Worm (Caenorhabditis elegans) whole organism, L1 larva: Measurements from ENCODE around the gene Y60A3A.25.

Source experiments
- F16B12.6 ChIP-seq: fragments of 150-350 bp; optimal IDR thresholded peaks from 2 replicates; lab custom pipeline; 2014; ENCODE audit warnings: missing biosample characterization, missing genetic modification characterization
- alr-1 ChIP-seq: fragments of 200-800 bp; sonication (Bioruptor generic); optimal IDR thresholded peaks from 2 replicates; lab custom pipeline; 2018; ENCODE audit warnings: borderline replicate concordance, mild to moderate bottlenecking, missing genetic modification characterization, missing compliant biosample characterization
- aly-2 ChIP-seq: fragments of 150-350 bp; optimal IDR thresholded peaks from 2 replicates; lab custom pipeline; 2014; ENCODE audit warnings: missing biosample characterization, missing genetic modification characterization
- ama-1 ChIP-seq: fragments of 150-350 bp; optimal IDR thresholded peaks from 2 replicates; lab custom pipeline; 2014
- ceh-8 ChIP-seq: fragments of 200-800 bp; sonication (Bioruptor generic); optimal IDR thresholded peaks from 2 replicates; lab custom pipeline; 2018; ENCODE audit warnings: mild to moderate bottlenecking, missing genetic modification characterization, moderate library complexity, missing compliant biosample characterization
- ces-1 ChIP-seq: fragments of 150-350 bp; optimal IDR thresholded peaks from 2 replicates; lab custom pipeline; 2014; ENCODE audit warnings: missing biosample characterization, missing genetic modification reagents, missing genetic modification characterization
- dpl-1 ChIP-seq, 3 experiments: fragments of 150-350 bp in 2 of 3; sonication (generic microtip) in 1 of 3; optimal IDR thresholded peaks; 2 replicates each; lab custom pipeline; 2014 to 2017; ENCODE audit warnings: missing biosample characterization in 3 of 3, missing genetic modification characterization in 3 of 3, missing genetic modification reagents in 3 of 3
- egl-27 ChIP-seq, 2 experiments: fragments of 150-350 bp in 1 of 2; sonication (generic microtip); optimal IDR thresholded peaks; 3 replicates each; lab custom pipeline; 2017 to 2018; ENCODE audit warnings: missing biosample characterization in 2 of 2, missing genetic modification characterization in 2 of 2, missing genetic modification reagents in 2 of 2
- elt-2 ChIP-seq: sonication (generic microtip); optimal IDR thresholded peaks from 2 replicates; lab custom pipeline; 2016; ENCODE audit warnings: missing genetic modification characterization, mild to moderate bottlenecking, inconsistent platforms, missing compliant biosample characterization, missing genetic modification reagents
- ets-5 ChIP-seq: fragments of 200-800 bp; sonication (Bioruptor generic); IDR thresholded peaks from 2 replicates; pipeline ENCODE4 v1.3.6; 2022; ENCODE audit warnings: missing genetic modification characterization, missing compliant biosample characterization
- fkh-4 ChIP-seq: sonication (generic microtip); optimal IDR thresholded peaks from 2 replicates; lab custom pipeline; 2016; ENCODE audit warnings: missing compliant biosample characterization, missing genetic modification characterization, borderline replicate concordance
- fkh-8 ChIP-seq: sonication (generic microtip); optimal IDR thresholded peaks from 2 replicates; lab custom pipeline; 2016; ENCODE audit warnings: mild to moderate bottlenecking, missing genetic modification characterization, missing compliant biosample characterization
- irx-1 ChIP-seq: sonication (generic microtip); optimal IDR thresholded peaks from 2 replicates; lab custom pipeline; 2016; ENCODE audit warnings: missing genetic modification characterization, missing compliant biosample characterization
- isw-1 ChIP-seq: fragments of 200-800 bp; sonication (Bioruptor generic); IDR thresholded peaks from 2 replicates; pipeline ENCODE4 v1.3.6; 2022; ENCODE audit warnings: missing genetic modification characterization, missing compliant biosample characterization
- jun-1 ChIP-seq: fragments of 150-350 bp; optimal IDR thresholded peaks from 2 replicates; lab custom pipeline; 2014; ENCODE audit warnings: missing biosample characterization, missing genetic modification reagents, missing genetic modification characterization
- lin-35 ChIP-seq, 2 experiments: fragments of 150-350 bp; optimal IDR thresholded peaks; 2 replicates each; lab custom pipeline; 2014; ENCODE audit warnings: missing biosample characterization in 2 of 2, missing genetic modification characterization in 2 of 2, missing genetic modification reagents in 2 of 2
- lin-39 ChIP-seq: fragments of 150-350 bp; optimal IDR thresholded peaks from 2 replicates; lab custom pipeline; 2014; ENCODE audit warnings: missing biosample characterization, missing genetic modification reagents, missing genetic modification characterization
- mdl-1 ChIP-seq, 2 experiments: fragments of 150-350 bp; optimal IDR thresholded peaks; 2 replicates each; lab custom pipeline; 2014 to 2017; ENCODE audit warnings: missing biosample characterization in 2 of 2, missing genetic modification characterization in 2 of 2, inconsistent platforms in 1 of 2
- mep-1 ChIP-seq: fragments of 150-350 bp; optimal IDR thresholded peaks from 2 replicates; lab custom pipeline; 2014; ENCODE audit warnings: missing biosample characterization, missing genetic modification characterization
- nhr-19 ChIP-seq: fragments of 200-800 bp; sonication (Bioruptor generic); conservative IDR thresholded peaks from 2 replicates; pipeline ENCODE4 v1.3.6; 2022; ENCODE audit warnings: missing genetic modification characterization, missing compliant biosample characterization
- nhr-237 ChIP-seq: fragments of 150-350 bp; optimal IDR thresholded peaks from 2 replicates; lab custom pipeline; 2014; ENCODE audit warnings: missing biosample characterization, missing genetic modification characterization
- nhr-47 ChIP-seq: sonication (generic microtip); optimal IDR thresholded peaks from 2 replicates; lab custom pipeline; 2016; ENCODE audit warnings: mild to moderate bottlenecking, missing genetic modification characterization, moderate library complexity, missing compliant biosample characterization
- nhr-71 ChIP-seq: sonication (generic microtip); optimal IDR thresholded peaks from 2 replicates; lab custom pipeline; 2016; ENCODE audit warnings: mild to moderate bottlenecking, missing genetic modification characterization, moderate library complexity, missing compliant biosample characterization
- nhr-76 ChIP-seq: sonication (generic microtip); optimal IDR thresholded peaks from 2 replicates; lab custom pipeline; 2017; ENCODE audit warnings: missing biosample characterization, missing genetic modification characterization
- nhr-77 ChIP-seq: fragments of 150-350 bp; optimal IDR thresholded peaks from 2 replicates; lab custom pipeline; 2014; ENCODE audit warnings: missing biosample characterization, missing genetic modification characterization
- nhr-84 ChIP-seq: sonication (generic microtip); optimal IDR thresholded peaks from 2 replicates; lab custom pipeline; 2017; ENCODE audit warnings: missing biosample characterization, missing genetic modification characterization
- nhr-90 ChIP-seq: sonication (generic microtip); optimal IDR thresholded peaks from 2 replicates; lab custom pipeline; 2016; ENCODE audit warnings: mild to moderate bottlenecking, missing genetic modification characterization, missing compliant biosample characterization; ENCODE audit not compliant: poor library complexity
- pag-3 ChIP-seq: sonication (generic microtip); optimal IDR thresholded peaks from 2 replicates; lab custom pipeline; 2017; ENCODE audit warnings: missing genetic modification characterization, mild to moderate bottlenecking, missing compliant biosample characterization, antibody characterized with exemption, borderline replicate concordance; ENCODE audit not compliant: insufficient read depth
- rnt-1 ChIP-seq: sonication (generic microtip); optimal IDR thresholded peaks from 2 replicates; lab custom pipeline; 2016; ENCODE audit warnings: mild to moderate bottlenecking, missing genetic modification characterization, moderate library complexity, missing compliant biosample characterization
- skn-1 ChIP-seq: fragments of 150-350 bp; optimal IDR thresholded peaks from 2 replicates; lab custom pipeline; 2014; ENCODE audit warnings: missing biosample characterization, missing genetic modification characterization
- sptf-1 ChIP-seq: fragments of 150-350 bp; optimal IDR thresholded peaks from 2 replicates; lab custom pipeline; 2014; ENCODE audit warnings: missing biosample characterization, missing genetic modification characterization
- sup-37 ChIP-seq: fragments of 200-800 bp; sonication (Bioruptor generic); optimal IDR thresholded peaks from 2 replicates; lab custom pipeline; 2018; ENCODE audit warnings: mild to moderate bottlenecking, missing genetic modification characterization, missing compliant biosample characterization
- tbx-2 ChIP-seq: sonication (generic microtip); optimal IDR thresholded peaks from 2 replicates; lab custom pipeline; 2016; ENCODE audit warnings: missing genetic modification characterization, missing compliant biosample characterization
- unc-86 ChIP-seq: sonication (generic microtip); optimal IDR thresholded peaks from 2 replicates; lab custom pipeline; 2016; ENCODE audit warnings: missing genetic modification characterization, missing compliant biosample characterization
- xbp-1 ChIP-seq: sonication (generic microtip); optimal IDR thresholded peaks from 2 replicates; lab custom pipeline; 2016; ENCODE audit warnings: missing genetic modification characterization, missing compliant biosample characterization
- zip-4 ChIP-seq: fragments of 200-800 bp; sonication (Bioruptor generic); optimal IDR thresholded peaks from 2 replicates; lab custom pipeline; 2018; ENCODE audit warnings: mild to moderate bottlenecking, missing genetic modification characterization, moderate library complexity, missing compliant biosample characterization
- ztf-4 ChIP-seq: fragments of 150-350 bp; optimal IDR thresholded peaks from 2 replicates; lab custom pipeline; 2014; ENCODE audit warnings: missing biosample characterization, missing genetic modification characterization

Y60A3A.25 gene

DNA sequence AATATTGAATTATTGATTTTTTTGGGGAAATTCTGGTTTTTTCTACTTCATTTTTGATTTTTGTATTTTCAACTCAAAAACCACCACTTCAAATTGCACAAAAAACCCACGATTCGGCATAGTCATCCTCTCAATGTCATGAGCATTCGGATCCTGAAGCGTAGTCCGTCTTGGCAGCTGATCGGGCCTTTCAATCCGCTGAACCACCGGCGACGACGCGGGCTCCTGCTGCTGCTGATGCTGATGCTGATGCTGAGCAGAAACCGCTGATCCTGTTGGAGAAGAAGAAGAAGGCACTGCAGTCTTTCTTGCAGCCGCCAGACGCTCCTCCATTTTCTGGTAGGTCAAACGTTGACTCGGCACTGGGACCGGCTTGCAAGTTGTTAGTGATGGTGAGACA is 5.1 kb upstream of the Y60A3A.25 start:
- no peak for TF ChIP-seq nhr-237 (tag; lab: Kevin White, UChicago)
- no peak for TF ChIP-seq ets-5
- TF ChIP-seq nhr-84, result no peak
- no peak for TF ChIP-seq sup-37 (GFP tag; lab: Kevin White, UChicago)
- TF ChIP-seq sptf-1 (tag; lab: Kevin White, UChicago), result no peak
- no peak for TF ChIP-seq ceh-8 (GFP tag; lab: Kevin White, UChicago)
- no peak for TF ChIP-seq ces-1 (GFP tag; lab: Kevin White, UChicago)
- no peak for TF ChIP-seq unc-86 (tag; lab: Kevin White, UChicago)
- no peak for TF ChIP-seq alr-1 (tag; lab: Kevin White, UChicago)
- TF ChIP-seq fkh-8 (tag; lab: Kevin White, UChicago), result no peak
- TF ChIP-seq nhr-77 (tag; lab: Kevin White, UChicago), result no peak
- TF ChIP-seq nhr-19 (GFP tag; lab: Robert Waterston, UW), result no peak
- TF ChIP-seq zip-4 (GFP tag; lab: Kevin White, UChicago), result no peak
- TF ChIP-seq F16B12.6 (tag; lab: Kevin White, UChicago), result no peak
- TF ChIP-seq isw-1, result no peak
- TF ChIP-seq mdl-1 (tag; optimal IDR thresholded peaks at IDR 0.05; lab: Kevin White, UChicago), result no peak
- TF ChIP-seq dpl-1 (GFP tag; optimal IDR thresholded peaks at IDR 0.05; lab: Kevin White, UChicago), result no peak
- no peak for TF ChIP-seq tbx-2 (tag; lab: Kevin White, UChicago)
- TF ChIP-seq jun-1 (tag; lab: Kevin White, UChicago), result no peak

DNA sequence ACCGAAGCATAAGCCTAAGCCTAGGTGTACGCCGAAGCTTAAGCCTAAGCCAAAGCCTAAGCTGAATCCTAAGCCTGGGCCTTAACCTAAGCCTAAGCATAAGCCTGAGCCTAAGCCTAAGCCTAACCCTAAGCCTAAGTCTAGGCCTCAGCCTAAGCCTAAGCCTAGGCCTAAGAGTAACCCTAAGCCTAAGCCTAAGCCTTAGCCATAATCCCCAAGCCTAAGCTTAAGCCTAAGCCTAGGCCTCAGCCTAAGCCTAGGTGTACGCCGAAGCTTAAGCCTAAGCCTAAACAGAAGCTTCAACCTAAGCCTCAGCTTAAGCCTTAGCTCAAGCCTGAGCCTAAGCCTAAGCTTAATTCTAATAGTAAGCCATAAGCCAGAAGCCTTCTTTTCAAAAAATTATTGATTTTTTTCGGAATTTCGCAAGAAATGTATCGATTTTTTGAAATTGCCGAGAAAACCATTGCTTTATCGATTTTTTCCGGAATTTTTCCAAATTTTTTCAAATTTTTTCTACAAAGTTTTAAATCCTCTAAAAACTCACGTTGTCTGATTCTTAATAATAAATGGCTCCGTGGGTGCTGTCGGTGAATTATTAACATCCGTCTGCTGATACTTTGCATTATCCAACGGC is 4.3 kb upstream of the Y60A3A.25 start:
- TF ChIP-seq skn-1 (tag; lab: Kevin White, UChicago) (no peak), ets-5 (0 out of 2 replicates have a peak, but pooled peaks have one; percentile 80)

DNA sequence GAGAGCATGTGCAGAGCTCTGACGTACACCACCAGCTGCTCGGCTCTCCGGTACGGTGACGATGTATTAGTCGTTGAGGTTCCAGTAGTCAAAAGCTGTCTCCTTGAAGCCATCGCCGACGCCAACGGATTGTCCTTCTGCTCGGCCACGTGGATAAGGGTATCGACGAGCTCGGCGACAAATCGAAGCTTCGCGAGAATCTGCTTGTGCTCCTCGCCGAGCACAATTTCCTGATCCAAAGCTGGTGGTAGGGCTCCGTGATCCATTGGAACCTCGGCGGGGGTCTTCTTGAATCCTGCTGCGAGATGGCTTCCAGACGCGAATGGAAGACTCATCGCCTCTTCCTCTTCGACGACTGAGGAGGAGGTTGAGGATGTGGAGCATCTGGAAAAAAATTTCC is 3.5 kb upstream of the Y60A3A.25 start:
- TF ChIP-seq mep-1 (no peak), nhr-90 (tag; lab: Kevin White, UChicago) (no peak), egl-27 (tag; optimal IDR thresholded peaks at IDR 0.05; lab: Kevin White, UChicago) (no peak), lin-35 (GFP tag; optimal IDR thresholded peaks at IDR 0.05; lab: Kevin White, UChicago) (no peak), elt-2 (tag; lab: Kevin White, UChicago) (no peak), alr-1 (tag; lab: Kevin White, UChicago) (no peak), ama-1 (lab: Kevin White, UChicago) (no peak), lin-39 (no peak), pag-3 (tag; lab: Kevin White, UChicago) (no peak), aly-2 (tag; lab: Kevin White, UChicago) (no peak), mdl-1 (tag; optimal IDR thresholded peaks at IDR 0.05; lab: Kevin White, UChicago) (no peak), irx-1 (tag; lab: Kevin White, UChicago) (no peak), nhr-71 (tag; lab: Kevin White, UChicago) (no peak), xbp-1 (no peak), fkh-8 (tag; lab: Kevin White, UChicago) (no peak), ces-1 (GFP tag; lab: Kevin White, UChicago) (no peak)

DNA sequence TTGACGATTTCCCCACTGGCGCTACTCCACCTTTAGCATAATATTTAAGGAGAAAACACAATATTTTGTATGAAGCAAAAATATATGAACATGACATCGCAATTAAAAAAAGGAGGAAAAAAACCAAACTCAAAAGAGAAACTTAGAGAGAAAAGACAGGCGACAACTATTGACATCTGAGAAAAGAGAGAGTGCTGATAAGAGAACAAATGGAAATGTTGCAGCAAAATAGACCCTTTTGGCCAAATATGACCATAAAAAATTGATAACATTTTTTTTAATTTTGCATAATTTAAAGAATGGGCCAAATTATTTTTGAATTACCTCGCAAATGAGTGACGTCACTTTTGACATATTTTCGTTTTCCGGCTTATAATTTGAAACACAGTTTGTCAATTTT is 672 bp upstream of the Y60A3A.25 start:
- TF ChIP-seq fkh-4 (no peak), elt-2 (tag; lab: Kevin White, UChicago) (peak; percentile 4)

DNA sequence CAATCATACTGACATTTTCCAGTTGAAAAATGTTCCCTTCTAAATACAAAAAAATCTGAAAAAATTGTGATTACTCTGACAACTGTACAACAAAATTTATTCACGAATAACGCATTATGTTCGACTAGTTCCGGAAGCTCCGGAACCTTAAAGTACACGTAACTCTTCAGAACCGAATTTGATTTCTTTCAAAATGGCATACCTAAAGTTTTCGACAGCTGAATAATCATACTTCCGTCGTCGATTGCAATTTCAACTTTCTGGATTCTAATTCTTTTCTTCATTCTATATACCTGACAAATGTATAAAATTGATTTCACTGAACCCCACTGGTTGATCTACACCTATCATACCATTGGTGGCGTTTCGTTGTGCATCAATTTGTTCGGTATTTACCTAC is 6.3 kb downstream of the Y60A3A.25 start, which contains the start of gene sri-67:
sri-67 (plus strand) TSS at position 301 of the 400 bp plus-strand sequence.
- no peak for TF ChIP-seq nhr-76
- TF ChIP-seq ztf-4 (tag; lab: Kevin White, UChicago), result no peak
- no peak for TF ChIP-seq alr-1 (tag; lab: Kevin White, UChicago)
- no peak for TF ChIP-seq nhr-90 (tag; lab: Kevin White, UChicago)
- no peak for TF ChIP-seq mdl-1 (tag; optimal IDR thresholded peaks at IDR 0.05; lab: Kevin White, UChicago)
- no peak for TF ChIP-seq rnt-1 (tag; lab: Kevin White, UChicago)
- TF ChIP-seq nhr-47 (tag; lab: Kevin White, UChicago), result no peak
- TF ChIP-seq, all 84 proteins: peak for 0
